Worm (Caenorhabditis elegans): Measurements from ENCODE around the gene T24B8.3.

T24B8.3 gene

ce11 chrII:9019704-9020103, 41.2 kb downstream of the T24B8.3 start, which contains the start of gene dep-1:
dep-1 (minus strand) TSS chrII:9019798.
- TF ChIP-seq fkh-2 (tag; optimal IDR thresholded peaks at IDR 0.05) (no peak), nhr-23 (tag; optimal IDR thresholded peaks at IDR 0.05) (peak; percentile 57), unc-62 (GFP tag; optimal IDR thresholded peaks at IDR 0.05) (no peak), nhr-25 (tag; optimal IDR thresholded peaks at IDR 0.05) (peak; percentile 7)

ce11 chrII:9017628-9018027, 43.3 kb downstream of the T24B8.3 start:
- TF ChIP-seq elt-2 (tag; optimal IDR thresholded peaks at IDR 0.05) (no peak), nhr-25 (tag; optimal IDR thresholded peaks at IDR 0.05) (no peak), fkh-10 (GFP tag; optimal IDR thresholded peaks at IDR 0.05) (no peak), unc-62 (GFP tag; optimal IDR thresholded peaks at IDR 0.05) (no peak), pqm-1 (tag; optimal IDR thresholded peaks at IDR 0.05) (no peak), mdl-1 (tag; optimal IDR thresholded peaks at IDR 0.05) (no peak), nhr-43 (tag; optimal IDR thresholded peaks at IDR 0.05; ENCODE audit: poor library complexity, severe bottlenecking) (no peak), R02D3.7 (tag; optimal IDR thresholded peaks at IDR 0.05) (no peak)

ce11 chrII:9014877-9015505, 45.9 kb downstream of the T24B8.3 start:
- TF ChIP-seq eor-1 (tag; optimal IDR thresholded peaks at IDR 0.05) (no peak), elt-2 (tag; optimal IDR thresholded peaks at IDR 0.05) (no peak), nhr-11 (tag; optimal IDR thresholded peaks at IDR 0.05) (peak; percentile 43)

ce11 chrII:9014188-9014587, 46.7 kb downstream of the T24B8.3 start:
- TF ChIP-seq nhr-11 (tag; optimal IDR thresholded peaks at IDR 0.05): no peak
- TF ChIP-seq fkh-2 (tag; optimal IDR thresholded peaks at IDR 0.05): no peak
- no peak for TF ChIP-seq lin-39 (tag; optimal IDR thresholded peaks at IDR 0.05)
- TF ChIP-seq nhr-43 (tag; optimal IDR thresholded peaks at IDR 0.05; ENCODE audit: poor library complexity, severe bottlenecking): no peak
- TF ChIP-seq ZK546.5 (tag; optimal IDR thresholded peaks at IDR 0.05): no peak
- no peak for TF ChIP-seq nhr-28 (tag; optimal IDR thresholded peaks at IDR 0.05)
- TF ChIP-seq mdl-1 (tag; optimal IDR thresholded peaks at IDR 0.05): no peak
- no peak for TF ChIP-seq ceh-28 (tag; optimal IDR thresholded peaks at IDR 0.05)
- no peak for TF ChIP-seq sea-2 (GFP tag; optimal IDR thresholded peaks at IDR 0.05)
- no peak for TF ChIP-seq aly-2 (tag; optimal IDR thresholded peaks at IDR 0.05)
- TF ChIP-seq lin-15B (tag; optimal IDR thresholded peaks at IDR 0.05): no peak
- no peak for TF ChIP-seq unc-62 (GFP tag; optimal IDR thresholded peaks at IDR 0.05)
- no peak for TF ChIP-seq pha-4 (tag; optimal IDR thresholded peaks at IDR 0.05)
- TF ChIP-seq elt-1 (tag; optimal IDR thresholded peaks at IDR 0.05): no peak
- TF ChIP-seq eor-1 (tag; optimal IDR thresholded peaks at IDR 0.05): no peak
- no peak for TF ChIP-seq ceh-82 (tag; optimal IDR thresholded peaks at IDR 0.05)
- no peak for TF ChIP-seq nhr-76 (tag; optimal IDR thresholded peaks at IDR 0.05)
- no peak for TF ChIP-seq daf-12 (tag; optimal IDR thresholded peaks at IDR 0.05)
- no peak for TF ChIP-seq nhr-12 (tag; optimal IDR thresholded peaks at IDR 0.05)
- peak; percentile 39 for TF ChIP-seq skn-1 (tag; optimal IDR thresholded peaks at IDR 0.05)
- TF ChIP-seq elt-2 (tag; optimal IDR thresholded peaks at IDR 0.05): peak; percentile 34
- TF ChIP-seq ztf-4 (tag; optimal IDR thresholded peaks at IDR 0.05): no peak
- TF ChIP-seq pqm-1 (tag; optimal IDR thresholded peaks at IDR 0.05): peak; percentile 13

- TF ChIP-seq nhr-11 (tag; optimal IDR thresholded peaks at IDR 0.05) (no peak), nfya-1 (tag; optimal IDR thresholded peaks at IDR 0.05; ENCODE audit: insufficient read depth) (peak; percentile 52), eor-1 (tag; optimal IDR thresholded peaks at IDR 0.05) (no peak), ceh-16 (tag; optimal IDR thresholded peaks at IDR 0.05) (no peak), pha-4 (tag; optimal IDR thresholded peaks at IDR 0.05) (peak; percentile 73), nhr-77 (tag; optimal IDR thresholded peaks at IDR 0.05) (no peak), nhr-237 (tag; optimal IDR thresholded peaks at IDR 0.05) (no peak), lsy-12 (tag; optimal IDR thresholded peaks at IDR 0.05) (no peak), mml-1 (tag; optimal IDR thresholded peaks at IDR 0.05) (no peak), fos-1 (tag; optimal IDR thresholded peaks at IDR 0.05) (no peak)
These were observed 47.6 kb downstream of the T24B8.3 start for ce11 chrII:9013341-9013740.

Measured in whole organism, L3 larva.